Worm (Caenorhabditis elegans) whole organism, late embryonic: ENCODE measurements around the gene elc-1.

ENCODE experiments used
- C38D4.7 ChIP-seq: fragments of 200-800 bp; sonication (Bioruptor generic); optimal IDR thresholded peaks from 2 replicates; lab custom pipeline; 2018; ENCODE audit warnings: mild to moderate bottlenecking, missing genetic modification characterization, moderate library complexity, missing compliant biosample characterization
- F13H6.1 ChIP-seq: sonication (generic microtip); optimal IDR thresholded peaks from 2 replicates; lab custom pipeline; 2016; ENCODE audit warnings: missing genetic modification characterization, missing compliant biosample characterization
- K02D7.2 ChIP-seq: sonication (generic microtip); optimal IDR thresholded peaks from 2 replicates; lab custom pipeline; 2017; ENCODE audit warnings: mild to moderate bottlenecking, missing genetic modification characterization, missing compliant biosample characterization
- ceh-18 ChIP-seq: sonication (generic microtip); optimal IDR thresholded peaks from 2 replicates; lab custom pipeline; 2016; ENCODE audit warnings: missing genetic modification characterization, missing compliant biosample characterization
- ceh-19 ChIP-seq: fragments of 200-800 bp; sonication (Bioruptor generic); optimal IDR thresholded peaks from 2 replicates; lab custom pipeline; 2018; ENCODE audit warnings: mild to moderate bottlenecking, missing genetic modification characterization, missing compliant biosample characterization
- ceh-2 ChIP-seq: sonication (generic microtip); optimal IDR thresholded peaks from 2 replicates; lab custom pipeline; 2016; ENCODE audit warnings: missing genotype, missing genetic modification characterization, missing compliant biosample characterization
- ceh-24 ChIP-seq: sonication (generic microtip); optimal IDR thresholded peaks from 2 replicates; lab custom pipeline; 2016; ENCODE audit warnings: mild to moderate bottlenecking, missing genetic modification characterization, missing compliant biosample characterization
- ceh-30 ChIP-seq: fragments of 150-350 bp; optimal IDR thresholded peaks from 2 replicates; lab custom pipeline; 2014; ENCODE audit warnings: missing biosample characterization, missing genetic modification characterization
- ceh-34 ChIP-seq: sonication (generic microtip); optimal IDR thresholded peaks from 2 replicates; lab custom pipeline; 2016; ENCODE audit warnings: mild to moderate bottlenecking, missing genetic modification characterization, missing compliant biosample characterization
- ceh-45 ChIP-seq: fragments of 200-800 bp; sonication (Bioruptor generic); IDR thresholded peaks from 2 replicates; pipeline ENCODE4 v1.3.6; 2022; ENCODE audit warnings: missing genetic modification reagents, missing genetic modification characterization, missing compliant biosample characterization
- ceh-48 ChIP-seq: sonication (generic microtip); optimal IDR thresholded peaks from 2 replicates; lab custom pipeline; 2016; ENCODE audit warnings: missing genetic modification characterization, inconsistent platforms, missing compliant biosample characterization
- ceh-6 ChIP-seq: fragments of 200-800 bp; sonication (Bioruptor generic); optimal IDR thresholded peaks from 2 replicates; lab custom pipeline; 2018; ENCODE audit warnings: mild to moderate bottlenecking, missing genetic modification characterization, missing compliant biosample characterization
- ceh-9 ChIP-seq: sonication (generic microtip); optimal IDR thresholded peaks from 2 replicates; lab custom pipeline; 2016; ENCODE audit warnings: mild to moderate bottlenecking, missing genetic modification characterization, inconsistent platforms, missing compliant biosample characterization
- che-1 ChIP-seq: sonication (generic microtip); optimal IDR thresholded peaks from 2 replicates; lab custom pipeline; 2016; ENCODE audit warnings: mild to moderate bottlenecking, missing genetic modification characterization, missing compliant biosample characterization
- dve-1 ChIP-seq: sonication (generic microtip); optimal IDR thresholded peaks from 2 replicates; lab custom pipeline; 2017; ENCODE audit warnings: antibody characterized with exemption, mild to moderate bottlenecking, missing genetic modification characterization, missing compliant biosample characterization
- elt-4 ChIP-seq: sonication (generic microtip); optimal IDR thresholded peaks from 2 replicates; lab custom pipeline; 2016; ENCODE audit warnings: missing genetic modification characterization, missing compliant biosample characterization
- eyg-1 ChIP-seq: sonication (generic microtip); optimal IDR thresholded peaks from 2 replicates; lab custom pipeline; 2016; ENCODE audit warnings: missing genotype, missing genetic modification characterization, missing compliant biosample characterization
- fkh-10 ChIP-seq: fragments of 150-350 bp; optimal IDR thresholded peaks from 2 replicates; lab custom pipeline; 2014; ENCODE audit warnings: missing biosample characterization, missing genetic modification reagents, missing genetic modification characterization
- hlh-13 ChIP-seq: fragments of 200-800 bp; sonication (Bioruptor generic); optimal IDR thresholded peaks from 2 replicates; lab custom pipeline; 2018; ENCODE audit warnings: mild to moderate bottlenecking, missing genetic modification characterization, missing compliant biosample characterization
- nfya-1 ChIP-seq: sonication (generic microtip); optimal IDR thresholded peaks from 2 replicates; lab custom pipeline; 2017; ENCODE audit warnings: missing genetic modification characterization, mild to moderate bottlenecking, missing compliant biosample characterization, antibody characterized with exemption, moderate library complexity
- pax-1 ChIP-seq: fragments of 150-350 bp; optimal IDR thresholded peaks from 2 replicates; lab custom pipeline; 2014; ENCODE audit warnings: missing biosample characterization, missing genetic modification characterization
- ref-2 ChIP-seq: sonication (generic microtip); optimal IDR thresholded peaks from 2 replicates; lab custom pipeline; 2016; ENCODE audit warnings: missing genetic modification characterization, missing compliant biosample characterization
- sox-4 ChIP-seq: sonication (generic microtip); optimal IDR thresholded peaks from 2 replicates; lab custom pipeline; 2017; ENCODE audit warnings: mild to moderate bottlenecking, missing genetic modification characterization, inconsistent platforms, missing compliant biosample characterization
- syd-9 ChIP-seq: sonication (generic microtip); optimal IDR thresholded peaks from 2 replicates; lab custom pipeline; 2016; ENCODE audit warnings: mild to moderate bottlenecking, missing genetic modification characterization, moderate library complexity, missing compliant biosample characterization
- tbx-2 ChIP-seq: sonication (generic microtip); optimal IDR thresholded peaks from 2 replicates; lab custom pipeline; 2016; ENCODE audit warnings: missing genetic modification characterization, missing compliant biosample characterization
- ttx-3 ChIP-seq: sonication (generic microtip); optimal IDR thresholded peaks from 2 replicates; lab custom pipeline; 2016; ENCODE audit warnings: missing genetic modification reagents, missing genetic modification characterization, missing compliant biosample characterization
- unc-42 ChIP-seq: sonication (generic microtip); optimal IDR thresholded peaks from 2 replicates; lab custom pipeline; 2016; ENCODE audit warnings: missing genotype, missing genetic modification characterization, missing compliant biosample characterization
- unc-86 ChIP-seq: sonication (generic microtip); optimal IDR thresholded peaks from 2 replicates; lab custom pipeline; 2016; ENCODE audit warnings: missing genetic modification characterization, missing compliant biosample characterization
- zip-5 ChIP-seq: sonication (generic microtip); optimal IDR thresholded peaks from 2 replicates; lab custom pipeline; 2016; ENCODE audit warnings: missing genetic modification characterization, missing compliant biosample characterization

elc-1 gene

ce11 chrIII:1417090-1417489, at the start of gene elc-1:
TSS of gene elc-1 (minus strand) at chrIII:1417190.
- TF ChIP-seq ceh-34 (tag; lab: Kevin White, UChicago) (no peak), che-1 (tag; lab: Kevin White, UChicago) (no peak), ttx-3 (tag; lab: Kevin White, UChicago) (no peak), ceh-19 (GFP tag; lab: Kevin White, UChicago) (no peak), syd-9 (tag; lab: Kevin White, UChicago) (no peak), ceh-24 (no peak), C38D4.7 (GFP tag; lab: Kevin White, UChicago) (no peak)

DNA sequence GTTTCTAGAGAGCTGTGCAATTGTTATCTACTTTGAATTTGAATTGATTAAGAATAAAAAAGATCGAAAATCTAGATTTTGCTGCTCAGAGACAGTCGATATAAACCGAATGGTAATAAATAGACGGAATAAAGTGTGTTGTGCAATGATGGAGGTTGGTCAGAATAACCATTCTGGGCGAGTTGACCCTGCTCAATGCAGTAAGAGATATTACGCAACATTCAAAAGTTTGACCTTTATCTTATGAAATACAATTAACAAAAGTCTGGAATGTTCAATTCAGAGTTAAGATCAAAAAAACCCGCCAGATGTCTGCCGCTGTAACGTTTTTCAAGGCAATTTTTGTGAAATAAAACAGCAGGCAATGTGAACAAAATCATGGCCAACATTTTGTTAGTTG, 39.9 kb upstream of the elc-1 start:
- TF ChIP-seq syd-9 (tag; lab: Kevin White, UChicago) = no peak
- no peak for TF ChIP-seq ceh-34 (tag; lab: Kevin White, UChicago)
- TF ChIP-seq ceh-6 = no peak
- no peak for TF ChIP-seq unc-42 (tag; lab: Kevin White, UChicago)
- TF ChIP-seq ceh-9 (tag; lab: Kevin White, UChicago) = no peak
- no peak for TF ChIP-seq fkh-10

- TF ChIP-seq sox-4 = no peak
- no peak for TF ChIP-seq ceh-9 (tag; lab: Kevin White, UChicago)
- TF ChIP-seq zip-5 = no peak
- TF ChIP-seq unc-86 (tag; lab: Kevin White, UChicago) = no peak
- TF ChIP-seq ceh-18 (tag; lab: Kevin White, UChicago) = no peak
- no peak for TF ChIP-seq ceh-48 (tag; lab: Kevin White, UChicago)
- TF ChIP-seq K02D7.2 (tag; lab: Kevin White, UChicago) = no peak
- no peak for TF ChIP-seq pax-1 (tag; lab: Kevin White, UChicago)
- no peak for TF ChIP-seq ceh-2 (tag; lab: Kevin White, UChicago)
- TF ChIP-seq ceh-19 (GFP tag; lab: Kevin White, UChicago) = no peak
- TF ChIP-seq, all 69 proteins: peak for 0
Measured at ce11 chrIII:1455674-1456073, 38.7 kb upstream of the elc-1 start, which contains the start of gene Y82E9BR.17. TSS of gene Y82E9BR.17 (minus strand) at chrIII:1455774.

DNA sequence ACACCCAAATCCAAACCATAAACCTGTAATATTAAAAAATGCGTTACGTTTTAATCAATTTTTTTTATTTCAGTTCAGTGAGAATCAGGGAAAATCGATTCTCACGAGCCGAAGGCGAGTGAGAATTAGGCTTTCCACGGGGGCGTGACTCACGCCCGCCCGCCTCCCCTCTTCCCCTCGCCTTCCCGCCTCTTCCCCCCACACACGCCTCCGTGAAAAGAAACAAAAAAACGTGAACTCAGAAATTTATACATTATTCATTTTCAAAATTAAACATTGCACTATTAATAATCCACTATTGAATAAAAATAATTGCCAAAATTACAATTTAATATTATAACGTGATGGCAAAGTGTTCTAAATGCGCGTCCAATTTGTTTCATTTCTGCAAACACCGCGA, 29.8 kb upstream of the elc-1 start:
- no peak for TF ChIP-seq tbx-2 (tag; lab: Kevin White, UChicago)
- no peak for TF ChIP-seq hlh-13 (GFP tag; lab: Kevin White, UChicago)
- TF ChIP-seq ceh-45 (GFP tag; lab: Robert Waterston, UW) = no peak
- no peak for TF ChIP-seq C38D4.7 (GFP tag; lab: Kevin White, UChicago)
- TF ChIP-seq dve-1 (tag; lab: Kevin White, UChicago) = no peak
- no peak for TF ChIP-seq che-1 (tag; lab: Kevin White, UChicago)

- TF ChIP-seq elt-4 (tag; lab: Kevin White, UChicago) (peak; percentile 17), tbx-2 (tag; lab: Kevin White, UChicago) (no peak), ceh-30 (tag; lab: Kevin White, UChicago) (no peak), eyg-1 (tag; lab: Kevin White, UChicago) (no peak)
Measured at ce11 chrIII:1439609-1440008, 22.6 kb upstream of the elc-1 start.

DNA sequence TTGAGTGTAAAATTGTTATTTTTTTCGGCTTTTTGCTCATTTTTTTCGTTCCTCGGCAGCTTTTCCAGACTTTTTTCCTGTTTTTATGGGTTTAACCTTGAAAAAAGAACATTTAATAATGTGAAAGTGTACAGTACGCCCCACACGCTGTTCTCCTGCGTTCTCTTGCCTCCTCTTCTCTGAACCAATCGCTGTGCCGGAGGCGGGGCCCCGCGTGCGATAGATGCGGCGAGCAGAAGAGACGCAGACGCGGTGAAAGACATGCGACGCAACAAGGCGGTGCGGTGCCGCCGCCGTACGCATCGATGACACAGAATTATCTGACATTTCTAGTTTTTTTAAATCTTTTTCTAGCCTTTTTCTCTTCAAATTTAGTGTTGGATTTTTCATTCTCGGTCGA, 19.7 kb upstream of the elc-1 start:
- TF ChIP-seq nfya-1 (peak; percentile 99), F13H6.1 (tag; lab: Kevin White, UChicago) (no peak)

DNA sequence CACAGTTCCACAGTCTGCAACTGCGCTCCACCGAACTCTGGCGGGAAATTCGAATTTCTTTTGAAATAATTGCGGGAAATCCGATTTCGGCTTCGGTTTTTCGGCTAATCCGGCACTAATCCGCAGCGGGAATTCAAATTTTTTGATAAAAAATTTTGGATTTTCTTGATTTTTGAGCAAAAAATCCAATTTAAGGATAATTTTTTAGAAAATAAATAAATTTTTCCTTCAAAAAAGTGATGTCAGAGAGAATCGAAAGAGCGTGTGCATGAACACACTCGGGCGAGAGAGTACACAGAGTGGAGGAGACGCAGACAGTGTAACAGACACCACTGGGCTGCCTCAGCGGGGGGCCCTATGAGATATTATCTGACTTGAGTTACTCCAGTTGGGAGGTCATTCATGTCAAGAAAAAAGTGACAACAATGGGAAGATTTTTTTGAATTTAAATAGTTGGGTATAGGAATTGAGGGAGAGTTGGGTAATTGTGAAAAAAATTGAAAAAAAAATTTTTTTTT, 13.0 kb upstream of the elc-1 start:
- TF ChIP-seq K02D7.2 (tag; lab: Kevin White, UChicago) (no peak), nfya-1 (peak; percentile 18), ref-2 (peak; percentile 54)
- TF ChIP-seq, all 69 proteins: peak for 2
